Worm (Caenorhabditis elegans) whole organism, young adult: ENCODE results near the gene snt-1.

Experiments used
- B0035.1 ChIP-seq: sonication (generic microtip); optimal IDR thresholded peaks from 2 replicates; lab custom pipeline; 2016; ENCODE audit warnings: missing genetic modification characterization, mild to moderate bottlenecking, missing compliant biosample characterization, missing genotype, missing genetic modification reagents
- F22D6.2 ChIP-seq: sonication (generic microtip); optimal IDR thresholded peaks from 2 replicates; lab custom pipeline; 2016; ENCODE audit warnings: mild to moderate bottlenecking, missing genetic modification characterization, missing compliant biosample characterization
- F23B12.7 ChIP-seq: sonication (generic microtip); optimal IDR thresholded peaks from 2 replicates; lab custom pipeline; 2017; ENCODE audit warnings: missing genetic modification characterization, mild to moderate bottlenecking, missing compliant biosample characterization, antibody characterized with exemption, moderate library complexity; ENCODE audit not compliant: insufficient read depth
- F33H1.4 ChIP-seq: fragments of 200-800 bp; sonication (Bioruptor generic); IDR thresholded peaks from 2 replicates; pipeline ENCODE4 v1.3.6; 2022; ENCODE audit warnings: missing genetic modification reagents, missing genetic modification characterization, missing compliant biosample characterization
- F49E8.2 ChIP-seq: sonication (generic microtip); optimal IDR thresholded peaks from 3 replicates; lab custom pipeline; 2017; ENCODE audit warnings: missing genetic modification characterization, mild to moderate bottlenecking, missing compliant biosample characterization, antibody characterized with exemption, moderate library complexity; ENCODE audit not compliant: insufficient read depth
- F57C9.4 ChIP-seq: sonication (generic microtip); optimal IDR thresholded peaks from 2 replicates; lab custom pipeline; 2017; ENCODE audit warnings: mild to moderate bottlenecking, missing genetic modification characterization, missing compliant biosample characterization
- K12H6.12 ChIP-seq: fragments of 200-800 bp; sonication (Bioruptor generic); optimal IDR thresholded peaks from 2 replicates; lab custom pipeline; 2018; ENCODE audit warnings: mild to moderate bottlenecking, missing genetic modification characterization, missing compliant biosample characterization
- akir-1 ChIP-seq: fragments of 200-800 bp; sonication (Bioruptor generic); optimal IDR thresholded peaks from 2 replicates; lab custom pipeline; 2018; ENCODE audit warnings: mild to moderate bottlenecking, missing genetic modification characterization, moderate library complexity, missing compliant biosample characterization
- athp-1 ChIP-seq: sonication (generic microtip); optimal IDR thresholded peaks from 2 replicates; lab custom pipeline; 2017; ENCODE audit warnings: mild to moderate bottlenecking, missing genetic modification characterization, missing compliant biosample characterization
- bed-2 ChIP-seq: fragments of 200-800 bp; sonication (Bioruptor generic); IDR thresholded peaks from 2 replicates; pipeline ENCODE4 v1.3.6; 2022; ENCODE audit warnings: missing genetic modification reagents, missing genetic modification characterization, missing compliant biosample characterization
- cebp-1 ChIP-seq, 2 experiments: fragments of 200-800 bp in 1 of 2; sonication (Bioruptor generic) in 1 of 2; sonication (generic microtip) in 1 of 2; IDR thresholded peaks in 1 of 2; optimal IDR thresholded peaks in 1 of 2; 2 replicates each; pipeline versions ENCODE4 v1.3.6 to Lab custom; 2017 to 2022; ENCODE audit warnings: missing compliant biosample characterization in 2 of 2, missing genetic modification characterization in 2 of 2, mild to moderate bottlenecking in 1 of 2, missing genetic modification reagents in 1 of 2, moderate library complexity in 1 of 2
- ceh-27 ChIP-seq: fragments of 200-800 bp; sonication (Bioruptor generic); optimal IDR thresholded peaks from 2 replicates; lab custom pipeline; 2018; ENCODE audit warnings: mild to moderate bottlenecking, missing genetic modification characterization, moderate library complexity, missing compliant biosample characterization
- ceh-79 ChIP-seq: sonication (generic microtip); optimal IDR thresholded peaks from 2 replicates; lab custom pipeline; 2017; ENCODE audit warnings: mild to moderate bottlenecking, missing genetic modification characterization, missing compliant biosample characterization
- chd-7 ChIP-seq: sonication (generic microtip); optimal IDR thresholded peaks from 2 replicates; lab custom pipeline; 2016; ENCODE audit warnings: mild to moderate bottlenecking, missing genetic modification characterization, moderate library complexity, missing compliant biosample characterization
- die-1 ChIP-seq: sonication (generic microtip); optimal IDR thresholded peaks from 2 replicates; lab custom pipeline; 2016; ENCODE audit warnings: missing genotype, mild to moderate bottlenecking, missing genetic modification characterization, missing compliant biosample characterization
- dox-1 ChIP-seq: fragments of 200-800 bp; sonication (Bioruptor generic); IDR thresholded peaks from 2 replicates; pipeline ENCODE4 v1.3.6; 2022; ENCODE audit warnings: missing genetic modification reagents, missing genetic modification characterization, missing compliant biosample characterization
- dpl-1 ChIP-seq: fragments of 150-350 bp; optimal IDR thresholded peaks from 2 replicates; lab custom pipeline; 2014; ENCODE audit warnings: missing biosample characterization, missing genetic modification reagents, missing genetic modification characterization
- efl-1 ChIP-seq: fragments of 150-350 bp; optimal IDR thresholded peaks from 2 replicates; lab custom pipeline; 2014; ENCODE audit warnings: missing biosample characterization, missing genetic modification reagents, missing genetic modification characterization
- egl-44 ChIP-seq: fragments of 200-800 bp; sonication (Bioruptor generic); IDR thresholded peaks from 2 replicates; pipeline ENCODE4 v1.3.6; 2022; ENCODE audit warnings: missing genetic modification reagents, missing genetic modification characterization, missing compliant biosample characterization
- egrh-3 ChIP-seq: fragments of 200-800 bp; sonication (Bioruptor generic); IDR thresholded peaks from 2 replicates; pipeline ENCODE4 v1.3.6; 2022; ENCODE audit warnings: missing genetic modification reagents, missing genetic modification characterization, missing compliant biosample characterization
- hlh-12 ChIP-seq: sonication (generic microtip); optimal IDR thresholded peaks from 2 replicates; lab custom pipeline; 2016; ENCODE audit warnings: missing genetic modification characterization, missing compliant biosample characterization
- hlh-26 ChIP-seq: fragments of 200-800 bp; sonication (Bioruptor generic); conservative IDR thresholded peaks from 2 replicates; pipeline ENCODE4 v1.3.6; 2022; ENCODE audit warnings: missing genetic modification reagents, missing genetic modification characterization, missing compliant biosample characterization
- hmg-1.2 ChIP-seq: fragments of 200-800 bp; sonication (Bioruptor generic); IDR thresholded peaks from 2 replicates; pipeline ENCODE4 v1.3.6; 2022; ENCODE audit warnings: missing genetic modification reagents, missing genetic modification characterization, missing compliant biosample characterization
- lin-35 ChIP-seq, 3 experiments: fragments of 150-350 bp in 2 of 3; sonication (generic microtip) in 1 of 3; optimal IDR thresholded peaks; 2 replicates each; lab custom pipeline; 2014 to 2018; ENCODE audit warnings: missing biosample characterization in 3 of 3, missing genetic modification characterization in 3 of 3, missing genetic modification reagents in 3 of 3
- lin-40 ChIP-seq: sonication (generic microtip); optimal IDR thresholded peaks from 2 replicates; lab custom pipeline; 2016; ENCODE audit warnings: missing genetic modification characterization, mild to moderate bottlenecking, missing compliant biosample characterization, missing genotype, missing genetic modification reagents
- lir-1 ChIP-seq: fragments of 200-800 bp; sonication (Bioruptor generic); conservative IDR thresholded peaks from 2 replicates; pipeline ENCODE4 v1.3.6; 2022; ENCODE audit warnings: missing genetic modification reagents, missing genetic modification characterization, missing compliant biosample characterization
- lsl-1 ChIP-seq: fragments of 200-800 bp; sonication (Bioruptor generic); optimal IDR thresholded peaks from 2 replicates; lab custom pipeline; 2018; ENCODE audit warnings: mild to moderate bottlenecking, missing genetic modification characterization, moderate library complexity, missing compliant biosample characterization
- madf-8 ChIP-seq: fragments of 200-800 bp; sonication (Bioruptor generic); conservative IDR thresholded peaks from 2 replicates; pipeline ENCODE4 v1.3.6; 2022; ENCODE audit warnings: missing genetic modification reagents, missing genetic modification characterization, missing compliant biosample characterization
- nfya-1 ChIP-seq: sonication (generic microtip); optimal IDR thresholded peaks from 2 replicates; lab custom pipeline; 2017; ENCODE audit warnings: antibody characterized with exemption, missing compliant biosample characterization, missing genetic modification characterization, borderline replicate concordance; ENCODE audit not compliant: insufficient read depth
- nfyb-1 ChIP-seq: fragments of 200-800 bp; sonication (Bioruptor generic); IDR thresholded peaks from 2 replicates; pipeline ENCODE4 v1.3.6; 2022; ENCODE audit warnings: missing genetic modification reagents, missing genetic modification characterization, missing compliant biosample characterization
- nhr-80 ChIP-seq: sonication (generic microtip); optimal IDR thresholded peaks from 2 replicates; lab custom pipeline; 2016; ENCODE audit warnings: missing genetic modification characterization, missing compliant biosample characterization
- pha-4 ChIP-seq: fragments of 150-350 bp; sonication (generic microtip); optimal IDR thresholded peaks from 2 replicates; lab custom pipeline; 2014; ENCODE audit warnings: missing biosample characterization, missing genetic modification reagents, missing genetic modification characterization
- snpc-1.3 ChIP-seq: sonication (generic microtip); optimal IDR thresholded peaks from 2 replicates; lab custom pipeline; 2017; ENCODE audit warnings: missing genetic modification characterization, mild to moderate bottlenecking, missing compliant biosample characterization, antibody characterized with exemption, moderate library complexity, missing genotype, missing genetic modification reagents; ENCODE audit not compliant: insufficient read depth
- snpc-3.4 ChIP-seq: sonication (generic microtip); optimal IDR thresholded peaks from 2 replicates; lab custom pipeline; 2017; ENCODE audit warnings: missing genetic modification characterization, mild to moderate bottlenecking, missing compliant biosample characterization, antibody characterized with exemption, moderate library complexity, missing genotype, missing genetic modification reagents
- unc-130 ChIP-seq: sonication (generic microtip); optimal IDR thresholded peaks from 2 replicates; lab custom pipeline; 2016; ENCODE audit warnings: missing genetic modification reagents, missing genetic modification characterization, missing compliant biosample characterization
- unc-62 ChIP-seq: fragments of 150-350 bp; optimal IDR thresholded peaks from 2 replicates; lab custom pipeline; 2014; ENCODE audit warnings: missing biosample characterization, missing genetic modification reagents, missing genetic modification characterization
- zfh-2 ChIP-seq: fragments of 200-800 bp; sonication (Bioruptor generic); conservative IDR thresholded peaks from 2 replicates; pipeline ENCODE4 v1.3.6; 2022; ENCODE audit warnings: missing genetic modification reagents, missing genetic modification characterization, missing compliant biosample characterization
- ztf-28 ChIP-seq: fragments of 200-800 bp; sonication (Bioruptor generic); IDR thresholded peaks from 2 replicates; pipeline ENCODE4 v1.3.6; 2022; ENCODE audit warnings: missing genetic modification reagents, missing genetic modification characterization, missing compliant biosample characterization

Gene snt-1

ce11 chrII:6834582-6835058, 23.9 kb downstream of the snt-1 start, which contains the start of gene egl-27:
egl-27 (plus strand) TSS chrII:6835008.
- peak; percentile 35; the same call in 1 of the 2 replicates for TF ChIP-seq nfyb-1
- no peak for TF ChIP-seq snpc-1.3 (tag; lab: Kevin White, UChicago)
- TF ChIP-seq zfh-2: peak; percentile 76
- TF ChIP-seq snpc-3.4 (tag; lab: Kevin White, UChicago): no peak
- TF ChIP-seq ceh-27 (GFP tag; lab: Kevin White, UChicago): no peak

ce11 chrII:6835500-6835899, 24.7 kb downstream of the snt-1 start:
- TF ChIP-seq ceh-27 (GFP tag; lab: Kevin White, UChicago) (peak; percentile 34), athp-1 (tag; lab: Kevin White, UChicago) (no peak), nhr-80 (peak; percentile 8), lin-35 (GFP tag; optimal IDR thresholded peaks at IDR 0.05; lab: Kevin White, UChicago) (peak in 1 of 3 experiments; percentile 1), hmg-1.2 (peak; percentile 44; the same call in 1 of the 2 replicates)
- TF ChIP-seq, all 124 proteins: peak for 4

- no peak for TF ChIP-seq unc-130 (GFP tag; lab: Kevin White, UChicago)
- TF ChIP-seq K12H6.12: peak; percentile 19
- TF ChIP-seq lir-1 (GFP tag; lab: Robert Waterston, UW): no peak
- peak; percentile 42 for TF ChIP-seq pha-4
- no peak for TF ChIP-seq B0035.1 (tag; lab: Kevin White, UChicago)
These were observed 25.3 kb downstream of the snt-1 start for ce11 chrII:6835972-6836595.

- TF ChIP-seq F33H1.4 (GFP tag; lab: Robert Waterston, UW): no peak
- TF ChIP-seq madf-8 (GFP tag; lab: Robert Waterston, UW): no peak
- no peak for TF ChIP-seq F22D6.2 (tag; lab: Kevin White, UChicago)
- TF ChIP-seq egrh-3: no peak
- no peak for TF ChIP-seq lin-40 (tag; lab: Kevin White, UChicago)
- TF ChIP-seq lir-1 (GFP tag; lab: Robert Waterston, UW): no peak
- no peak for TF ChIP-seq F49E8.2 (tag; lab: Kevin White, UChicago)
- TF ChIP-seq nhr-80: peak; percentile 69
- no peak for TF ChIP-seq egl-44 (GFP tag; lab: Robert Waterston, UW)
- no peak for TF ChIP-seq hlh-26
- no peak for TF ChIP-seq dpl-1 (GFP tag; lab: Kevin White, UChicago)
- TF ChIP-seq pha-4: peak; percentile 14
- no peak for TF ChIP-seq F23B12.7 (tag; lab: Kevin White, UChicago)
- TF ChIP-seq akir-1: no peak
- TF ChIP-seq ceh-27 (GFP tag; lab: Kevin White, UChicago): no peak
- TF ChIP-seq lsl-1: no peak
- no peak for TF ChIP-seq nfya-1 (tag; lab: Kevin White, UChicago)
- no peak for TF ChIP-seq die-1 (tag; lab: Kevin White, UChicago)
- no peak for TF ChIP-seq efl-1 (GFP tag; lab: Kevin White, UChicago)
- no peak for TF ChIP-seq unc-62 (GFP tag; lab: Kevin White, UChicago)
- no peak for TF ChIP-seq F57C9.4 (tag; lab: Kevin White, UChicago)
- no peak for TF ChIP-seq bed-2 (GFP tag; lab: Robert Waterston, UW)
- TF ChIP-seq unc-130 (GFP tag; lab: Kevin White, UChicago): no peak
- no peak for TF ChIP-seq ceh-79
- no peak for TF ChIP-seq lin-35 (GFP tag; optimal IDR thresholded peaks at IDR 0.05; lab: Kevin White, UChicago)
- no peak for TF ChIP-seq hlh-12 (tag; lab: Kevin White, UChicago)
- 0 out of 2 replicates have a peak, but pooled peaks have one; percentile 5 for TF ChIP-seq dox-1 (GFP tag; lab: Robert Waterston, UW)
- TF ChIP-seq cebp-1 (GFP tag; IDR thresholded peaks at IDR 0.05; lab: Robert Waterston, UW): no peak
- peak; percentile 39 for TF ChIP-seq cebp-1 (tag; optimal IDR thresholded peaks at IDR 0.05; lab: Kevin White, UChicago)
- no peak for TF ChIP-seq chd-7 (tag; lab: Kevin White, UChicago)
- no peak for TF ChIP-seq ztf-28
- TF ChIP-seq, all 124 proteins: peak for 4
These were observed 26.2 kb downstream of the snt-1 start for ce11 chrII:6836762-6837566.
